Worm (Caenorhabditis elegans): ENCODE data around the gene ZK1248.11.
A peak's percentile ranks its signal among the peaks of the same experiment; 100 is the strongest.

Gene ZK1248.11

DNA sequence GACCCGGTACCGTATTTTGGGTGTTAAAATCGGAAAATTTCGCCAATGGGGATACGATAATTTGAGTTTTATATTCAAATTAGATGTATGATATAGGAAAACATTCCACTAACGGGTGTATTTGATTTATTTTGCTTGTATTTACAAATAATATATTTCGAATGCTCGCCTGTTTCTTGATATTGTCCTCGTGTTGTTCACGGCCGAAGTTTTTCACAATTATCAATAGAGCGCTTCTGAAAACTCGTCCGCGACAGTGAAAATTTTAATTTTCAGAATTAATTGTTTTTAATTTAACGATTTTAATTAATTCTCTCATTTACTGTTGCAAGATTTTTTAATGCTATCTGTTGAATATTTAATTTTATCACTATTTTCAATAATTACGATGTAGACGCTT is 8.7 kb downstream of the ZK1248.11 start:
- TF ChIP-seq pqm-1 (tag; optimal IDR thresholded peaks at IDR 0.05) (no peak), D1046.2 (GFP tag; IDR thresholded peaks at IDR 0.05) (no peak), ceh-44 (GFP tag; IDR thresholded peaks at IDR 0.05) (no peak), hif-1 (tag; optimal IDR thresholded peaks at IDR 0.05) (peak in 1 of 2 experiments; percentile 54), ceh-82 (tag; optimal IDR thresholded peaks at IDR 0.05) (no peak), T26A8.4 (GFP tag; IDR thresholded peaks at IDR 0.05) (no peak), dpl-1 (GFP tag; optimal IDR thresholded peaks at IDR 0.05) (peak; percentile 24), skn-1 (tag; optimal IDR thresholded peaks at IDR 0.05) (no peak), dmd-6 (GFP tag; IDR thresholded peaks at IDR 0.05) (peak; percentile 34), Y48G9A.11 (GFP tag; IDR thresholded peaks at IDR 0.05) (peak; percentile 25; the same call in 1 of the 2 replicates), ceh-62 (tag; optimal IDR thresholded peaks at IDR 0.05) (no peak), arid-1 (GFP tag; conservative IDR thresholded peaks at IDR 0.05) (no peak), nhr-48 (tag; optimal IDR thresholded peaks at IDR 0.05) (no peak), F26F4.8 (GFP tag; conservative IDR thresholded peaks at IDR 0.05) (no peak), nhr-11 (tag; optimal IDR thresholded peaks at IDR 0.05) (no peak), lin-13 (GFP tag; optimal IDR thresholded peaks at IDR 0.05) (no peak), unc-62 (GFP tag; optimal IDR thresholded peaks at IDR 0.05 in 1 of 2) (no peak), unc-62 (tag; optimal IDR thresholded peaks at IDR 0.05) (no peak), tra-1 (GFP tag; IDR thresholded peaks at IDR 0.05) (0 out of 2 replicates have a peak, but pooled peaks have one; percentile 21), hlh-11 (tag; optimal IDR thresholded peaks at IDR 0.05) (no peak), ama-1 (optimal IDR thresholded peaks at IDR 0.05) (no peak), nhr-237 (tag; optimal IDR thresholded peaks at IDR 0.05) (no peak), nhr-6 (tag; optimal IDR thresholded peaks at IDR 0.05) (no peak), lin-29 (GFP tag; IDR thresholded peaks at IDR 0.05) (no peak), nhr-28 (tag; optimal IDR thresholded peaks at IDR 0.05) (peak; percentile 22), nhr-25 (tag; optimal IDR thresholded peaks at IDR 0.05; ENCODE audit: borderline replicate concordance, insufficient read depth) (no peak), nhr-76 (tag; optimal IDR thresholded peaks at IDR 0.05) (no peak), F10B5.3 (tag; optimal IDR thresholded peaks at IDR 0.05) (no peak), lin-15B (tag; optimal IDR thresholded peaks at IDR 0.05) (no peak), zfp-3 (GFP tag; conservative IDR thresholded peaks at IDR 0.05) (no peak), spr-3 (GFP tag; optimal IDR thresholded peaks at IDR 0.05) (no peak), lir-3 (tag; optimal IDR thresholded peaks at IDR 0.05) (no peak), set-16 (GFP tag; IDR thresholded peaks at IDR 0.05) (no peak), egl-43 (GFP tag; IDR thresholded peaks at IDR 0.05) (no peak), ceh-32 (tag; optimal IDR thresholded peaks at IDR 0.05; ENCODE audit: poor library complexity) (no peak), mxl-2 (GFP tag; conservative IDR thresholded peaks at IDR 0.05) (no peak), dmd-9 (GFP tag; IDR thresholded peaks at IDR 0.05) (0 out of 2 replicates have a peak, but pooled peaks have one; percentile 40), mes-2 (tag; optimal IDR thresholded peaks at IDR 0.05; ENCODE audit: poor library complexity, severe bottlenecking) (peak; percentile 97), ctbp-1 (GFP tag; IDR thresholded peaks at IDR 0.05) (no peak), ztf-7 (tag; optimal IDR thresholded peaks at IDR 0.05) (no peak), vab-7 (GFP tag; IDR thresholded peaks at IDR 0.05) (0 out of 2 replicates have a peak, but pooled peaks have one; percentile 23), jun-1 (tag; optimal IDR thresholded peaks at IDR 0.05) (no peak), dmd-8 (GFP tag; IDR thresholded peaks at IDR 0.05) (no peak), nhr-10 (tag; optimal IDR thresholded peaks at IDR 0.05) (no peak), aha-1 (tag) (peak; percentile 30), daf-8 (GFP tag; IDR thresholded peaks at IDR 0.05) (no peak), snpc-1.2 (GFP tag; IDR thresholded peaks at IDR 0.05) (0 out of 2 replicates have a peak, but pooled peaks have one; percentile 9), rbr-2 (tag; optimal IDR thresholded peaks at IDR 0.05) (no peak), pha-4 (GFP tag; IDR thresholded peaks at IDR 0.05) (no peak), pha-4 (tag; optimal IDR thresholded peaks at IDR 0.05) (no peak), ztf-11 (tag; optimal IDR thresholded peaks at IDR 0.05) (no peak), nhr-102 (tag; optimal IDR thresholded peaks at IDR 0.05) (no peak), zag-1 (tag; optimal IDR thresholded peaks at IDR 0.05) (no peak)
